Worm (Caenorhabditis elegans): ENCODE data around the gene B0303.11.

Gene B0303.11

ce11 chrIII:8704765-8705164, 5.4 kb downstream of the B0303.11 start, which contains the start of gene B0303.16:
Gene B0303.16 (plus strand): TSS chrIII:8705065.
- no peak for TF ChIP-seq D1046.2 (GFP tag; IDR thresholded peaks at IDR 0.05)
- TF ChIP-seq attf-4 (tag; optimal IDR thresholded peaks at IDR 0.05) = no peak
- TF ChIP-seq mdt-29 (GFP tag; IDR thresholded peaks at IDR 0.05) = no peak
- no peak for TF ChIP-seq nhr-111 (GFP tag; optimal IDR thresholded peaks at IDR 0.05)
- no peak for TF ChIP-seq snpc-1.2 (GFP tag; IDR thresholded peaks at IDR 0.05)
- TF ChIP-seq nhr-11 (tag; optimal IDR thresholded peaks at IDR 0.05) = no peak
- no peak for TF ChIP-seq lin-38 (GFP tag; IDR thresholded peaks at IDR 0.05)
- TF ChIP-seq zfp-3 (GFP tag; conservative IDR thresholded peaks at IDR 0.05) = no peak
- TF ChIP-seq nhr-48 (tag; optimal IDR thresholded peaks at IDR 0.05) = no peak
- no peak for TF ChIP-seq ztf-7 (tag; optimal IDR thresholded peaks at IDR 0.05)
- TF ChIP-seq gei-8 (GFP tag; optimal IDR thresholded peaks at IDR 0.05) = no peak
- TF ChIP-seq duxl-1 (tag; optimal IDR thresholded peaks at IDR 0.05; ENCODE audit: poor library complexity) = no peak
- no peak for TF ChIP-seq fos-1 (tag; optimal IDR thresholded peaks at IDR 0.05)
- no peak for TF ChIP-seq mdl-1 (tag; optimal IDR thresholded peaks at IDR 0.05)
- TF ChIP-seq cey-2 (tag; optimal IDR thresholded peaks at IDR 0.05; ENCODE audit: borderline replicate concordance, insufficient read depth) = no peak
- no peak for TF ChIP-seq spr-3 (GFP tag; optimal IDR thresholded peaks at IDR 0.05)
- no peak for TF ChIP-seq ctbp-1 (GFP tag; IDR thresholded peaks at IDR 0.05)
- TF ChIP-seq spr-1 (tag; optimal IDR thresholded peaks at IDR 0.05) = no peak
- TF ChIP-seq lin-13 (GFP tag; optimal IDR thresholded peaks at IDR 0.05) = no peak

DNA sequence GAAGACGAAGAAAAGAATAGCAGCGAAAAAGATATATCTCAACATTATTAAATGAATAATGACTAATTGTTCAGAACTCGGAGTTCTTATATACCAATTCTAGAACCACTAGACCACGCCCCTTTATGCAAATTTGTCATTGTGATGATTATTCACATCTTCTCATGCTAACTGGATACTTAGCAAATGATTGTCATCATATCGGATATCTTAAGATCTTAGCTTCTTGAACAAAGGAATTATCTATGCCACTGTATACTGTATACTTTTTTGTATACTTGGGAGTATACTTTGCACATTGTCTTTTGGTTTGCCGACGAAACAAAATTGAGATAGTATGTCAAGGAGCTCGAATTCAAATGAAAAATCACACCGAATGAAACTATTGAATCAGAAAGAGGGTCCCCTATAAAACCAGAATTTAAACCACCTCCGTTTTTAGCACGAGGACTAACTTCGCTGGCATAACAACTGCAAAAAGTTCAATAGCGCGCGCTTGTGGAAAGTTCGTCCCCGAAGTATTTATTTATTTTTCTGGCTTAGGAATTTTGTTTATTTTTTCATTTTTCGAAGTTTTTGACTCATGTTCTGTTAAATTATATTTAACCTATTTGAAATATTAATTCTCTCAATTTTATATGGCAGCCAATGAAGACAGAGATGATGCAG, 9.8 kb downstream of the B0303.11 start, which contains the start of the genes sdz-1 and vps-33.1:
Gene sdz-1, minus strand, starts transcription at position 51 of the 669 bp plus-strand sequence.
Gene vps-33.1, plus strand, starts transcription at position 639 of the 669 bp plus-strand sequence.
- TF ChIP-seq arid-1 (GFP tag; conservative IDR thresholded peaks at IDR 0.05) (no peak), mdl-1 (tag; optimal IDR thresholded peaks at IDR 0.05) (peak in 1 of 2 experiments; percentile 35), lin-39 (tag; optimal IDR thresholded peaks at IDR 0.05) (no peak), nhr-6 (tag; optimal IDR thresholded peaks at IDR 0.05) (peak; percentile 80), dmd-6 (GFP tag; IDR thresholded peaks at IDR 0.05) (no peak), nhr-76 (tag; optimal IDR thresholded peaks at IDR 0.05) (no peak), pha-4 (GFP tag; IDR thresholded peaks at IDR 0.05) (no peak), pha-4 (tag; optimal IDR thresholded peaks at IDR 0.05) (peak; percentile 21), nhr-102 (tag; optimal IDR thresholded peaks at IDR 0.05) (no peak), daf-12 (tag; optimal IDR thresholded peaks at IDR 0.05) (no peak), nhr-48 (tag; optimal IDR thresholded peaks at IDR 0.05) (no peak), hlh-30 (tag; optimal IDR thresholded peaks at IDR 0.05; ENCODE audit: insufficient read depth) (peak; percentile 81), lir-3 (tag; optimal IDR thresholded peaks at IDR 0.05) (no peak), hif-1 (tag; optimal IDR thresholded peaks at IDR 0.05) (peak in 1 of 2 experiments; percentile 60), dve-1 (tag; optimal IDR thresholded peaks at IDR 0.05; ENCODE audit: insufficient read depth) (peak; percentile 18), lsy-2 (tag; optimal IDR thresholded peaks at IDR 0.05) (peak in 1 of 2 experiments; percentile 67), mes-2 (tag; optimal IDR thresholded peaks at IDR 0.05; ENCODE audit: poor library complexity, severe bottlenecking) (peak; percentile 96), zip-11 (GFP tag; IDR thresholded peaks at IDR 0.05) (no peak), unc-130 (GFP tag; optimal IDR thresholded peaks at IDR 0.05) (peak; percentile 62), lim-7 (GFP tag; IDR thresholded peaks at IDR 0.05) (no peak), zfp-3 (GFP tag; conservative IDR thresholded peaks at IDR 0.05) (no peak), dmd-9 (GFP tag; IDR thresholded peaks at IDR 0.05) (no peak), lin-38 (GFP tag; IDR thresholded peaks at IDR 0.05) (peak; percentile 73), dpl-1 (GFP tag; optimal IDR thresholded peaks at IDR 0.05) (peak; percentile 77), nhr-28 (tag; optimal IDR thresholded peaks at IDR 0.05) (peak; percentile 4)

All from whole organism, L4 larva.